Fruit fly (Drosophila melanogaster) whole organism, adult: ENCODE results near the gene CG12170.

Experiments used
- CG11617 ChIP-seq: fragments of 200-800 bp; sonication (Bioruptor generic); optimal IDR thresholded peaks from 2 replicates; lab custom pipeline; 2017; ENCODE audit warnings: mild to moderate bottlenecking, missing biosample characterization, missing genetic modification reagents, missing genetic modification characterization
- CG12768 ChIP-seq: fragments of 200-800 bp; sonication (Bioruptor generic); optimal IDR thresholded peaks from 2 replicates; lab custom pipeline; 2017; ENCODE audit warnings: missing biosample characterization, missing genetic modification characterization, mild to moderate bottlenecking, moderate library complexity, missing genetic modification reagents
- CG14711 ChIP-seq: fragments of 200-800 bp; sonication (Bioruptor generic); optimal IDR thresholded peaks from 2 replicates; lab custom pipeline; 2018; ENCODE audit warnings: missing biosample characterization, mild to moderate bottlenecking, missing genetic modification characterization, moderate library complexity
- CG1620 ChIP-seq: fragments of 200-800 bp; sonication (Bioruptor generic); optimal IDR thresholded peaks from 2 replicates; lab custom pipeline; 2016; ENCODE audit warnings: missing biosample characterization, missing genetic modification characterization
- CG33017 ChIP-seq: fragments of 200-800 bp; sonication (Bioruptor generic); optimal IDR thresholded peaks from 2 replicates; lab custom pipeline; 2018; ENCODE audit warnings: missing biosample characterization, mild to moderate bottlenecking, missing genetic modification characterization, moderate library complexity
- CG5204 ChIP-seq: fragments of 200-800 bp; sonication (Bioruptor generic); optimal IDR thresholded peaks from 2 replicates; lab custom pipeline; 2016; ENCODE audit warnings: missing biosample characterization, missing genetic modification characterization
- CG7045 ChIP-seq: fragments of 200-800 bp; sonication (Bioruptor generic); optimal IDR thresholded peaks from 2 replicates; lab custom pipeline; 2017; ENCODE audit warnings: missing biosample characterization, mild to moderate bottlenecking, missing genetic modification characterization
- CG7101 ChIP-seq: fragments of 200-800 bp; sonication (Bioruptor generic); optimal IDR thresholded peaks from 2 replicates; lab custom pipeline; 2018; ENCODE audit warnings: missing biosample characterization, mild to moderate bottlenecking, missing genetic modification characterization, moderate library complexity
- Clk ChIP-seq: fragments of 200-800 bp; sonication (Bioruptor generic); optimal IDR thresholded peaks from 2 replicates; lab custom pipeline; 2017; ENCODE audit warnings: missing biosample characterization, missing genetic modification characterization
- Crg-1 ChIP-seq: fragments of 200-800 bp; sonication (Bioruptor generic); optimal IDR thresholded peaks from 2 replicates; lab custom pipeline; 2016; ENCODE audit warnings: missing biosample characterization, missing genetic modification characterization
- Hr96 ChIP-seq: fragments of 200-800 bp; sonication (Bioruptor generic); optimal IDR thresholded peaks from 2 replicates; lab custom pipeline; 2016; ENCODE audit warnings: missing biosample characterization, missing genetic modification characterization
- Mnt ChIP-seq: fragments of 200-800 bp; sonication (Bioruptor generic); optimal IDR thresholded peaks from 2 replicates; lab custom pipeline; 2016; ENCODE audit warnings: missing biosample characterization, mild to moderate bottlenecking, missing genetic modification characterization
- bab1 ChIP-seq: fragments of 200-800 bp; sonication (Bioruptor generic); optimal IDR thresholded peaks from 3 replicates; lab custom pipeline; 2019; ENCODE audit warnings: missing biosample characterization, mild to moderate bottlenecking, missing genetic modification characterization, moderate library complexity
- cic ChIP-seq: fragments of 200-800 bp; sonication (Bioruptor generic); optimal IDR thresholded peaks from 2 replicates; lab custom pipeline; 2017; ENCODE audit warnings: missing biosample characterization, mild to moderate bottlenecking, missing genetic modification characterization, moderate library complexity
- cnc ChIP-seq, 2 experiments: fragments of >200 bp; optimal IDR thresholded peaks; 2 replicates each; lab custom pipeline; 2017
- kay ChIP-seq: fragments of 200-800 bp; sonication (Bioruptor generic); peaks from one replicate; lab custom pipeline; 2016; ENCODE audit warnings: missing biosample characterization, missing genetic modification characterization, borderline replicate concordance
- ovo ChIP-seq: fragments of 200-800 bp; sonication (Bioruptor generic); optimal IDR thresholded peaks from 2 replicates; lab custom pipeline; 2016; ENCODE audit warnings: missing biosample characterization, missing genetic modification characterization
- pad ChIP-seq: fragments of 200-800 bp; sonication (Bioruptor generic); optimal IDR thresholded peaks from 3 replicates; lab custom pipeline; 2017; ENCODE audit warnings: missing biosample characterization, missing genetic modification characterization, mild to moderate bottlenecking, moderate library complexity, missing genetic modification reagents
- tj ChIP-seq: fragments of 200-800 bp; sonication (Bioruptor generic); optimal IDR thresholded peaks from 3 replicates; lab custom pipeline; 2017; ENCODE audit warnings: missing biosample characterization, mild to moderate bottlenecking, missing genetic modification characterization, moderate library complexity
- toe ChIP-seq: fragments of 200-800 bp; sonication (Bioruptor generic); optimal IDR thresholded peaks from 2 replicates; lab custom pipeline; 2016; ENCODE audit warnings: missing biosample characterization, missing genetic modification characterization

The CG12170 gene

DNA sequence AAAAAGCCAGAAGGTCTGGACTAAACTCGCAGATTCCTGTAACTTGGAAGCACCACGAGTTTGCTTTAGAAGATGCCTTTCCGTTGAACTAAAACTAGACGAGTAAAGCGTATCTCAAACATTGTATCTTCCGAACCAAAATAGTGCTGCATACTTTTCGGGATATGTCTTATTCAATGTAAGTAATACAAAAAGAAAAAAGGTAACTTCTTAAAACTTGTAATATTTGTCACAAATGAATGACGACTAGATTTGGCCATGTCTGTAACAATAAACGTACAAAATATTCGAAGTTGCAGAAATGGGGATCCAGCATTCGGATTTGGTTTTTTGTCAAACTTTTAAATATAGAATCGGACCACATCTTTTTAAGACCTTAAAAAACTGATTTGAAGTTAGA is 42.2 kb upstream of the CG12170 start:
- TF ChIP-seq tj (GFP tag; lab: Kevin White, UChicago) (peak; percentile 40), CG7101 (tag; lab: Kevin White, UChicago) (no peak), kay (GFP tag; lab: Kevin White, UChicago) (no peak)

DNA sequence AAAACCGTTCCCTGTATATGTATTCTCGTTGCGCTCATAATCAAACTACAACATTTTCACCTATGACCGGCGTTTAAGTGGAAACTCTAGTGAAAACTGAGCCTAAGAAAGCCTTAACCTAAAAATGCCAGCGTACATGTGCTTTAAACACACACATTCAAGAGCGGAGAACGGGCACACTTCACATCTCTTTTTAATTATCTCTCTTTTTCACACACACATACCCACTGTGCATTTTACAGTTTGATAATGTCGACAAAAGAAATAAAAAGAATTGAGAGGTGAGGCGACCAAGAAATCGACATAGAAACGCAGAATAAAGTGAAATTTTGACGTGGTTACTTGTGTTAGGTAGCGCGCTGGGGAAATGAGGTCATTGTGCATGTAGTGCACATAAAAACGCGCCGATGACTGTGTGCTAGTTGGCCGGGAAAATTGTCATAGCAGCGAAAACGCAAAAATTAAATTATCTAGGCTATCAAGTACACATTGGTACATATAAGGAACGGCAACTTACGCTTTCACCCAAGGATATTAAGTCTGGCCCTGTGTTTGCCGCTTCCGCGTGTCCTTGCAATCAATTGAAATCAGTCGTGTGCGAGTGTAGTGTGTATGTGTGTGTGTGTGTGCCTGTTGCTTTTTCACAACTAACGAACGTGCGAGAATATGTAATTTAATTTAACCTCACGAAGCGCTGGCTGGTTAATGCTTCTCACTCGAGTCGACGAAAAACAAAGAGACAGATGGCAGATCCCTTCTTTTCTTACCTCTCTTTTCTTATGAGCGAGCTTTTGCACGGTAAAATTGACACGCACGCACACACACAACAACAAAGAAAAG is 37.3 kb upstream of the CG12170 start:
- TF ChIP-seq CG11617 (GFP tag; lab: Kevin White, UChicago): no peak
- no peak for TF ChIP-seq pad (GFP tag; lab: Kevin White, UChicago)
- no peak for TF ChIP-seq CG5204 (GFP tag; lab: Kevin White, UChicago)
- TF ChIP-seq tj (GFP tag; lab: Kevin White, UChicago): peak; percentile 8
- TF ChIP-seq CG7101 (tag; lab: Kevin White, UChicago): no peak
- peak; percentile 97 for TF ChIP-seq Mnt (GFP tag; lab: Kevin White, UChicago)
- no peak for TF ChIP-seq CG7045 (GFP tag; lab: Kevin White, UChicago)
- TF ChIP-seq CG14711 (tag; lab: Kevin White, UChicago): peak; percentile 36
- no peak for TF ChIP-seq toe (GFP tag; lab: Kevin White, UChicago)
- peak; percentile 45 for TF ChIP-seq cic (GFP tag; lab: Kevin White, UChicago)
- TF ChIP-seq kay (GFP tag; lab: Kevin White, UChicago): no peak
- no peak for TF ChIP-seq CG33017
- TF ChIP-seq Hr96 (GFP tag; lab: Kevin White, UChicago): no peak
- TF ChIP-seq CG12768: no peak
- TF ChIP-seq cnc (optimal IDR thresholded peaks at IDR 0.05; lab: Kevin White, UChicago): no peak
- peak; percentile 4 for TF ChIP-seq ovo (GFP tag; lab: Kevin White, UChicago)
- no peak for TF ChIP-seq Clk (GFP tag; lab: Kevin White, UChicago)
- TF ChIP-seq CG1620 (GFP tag; lab: Kevin White, UChicago): no peak
- TF ChIP-seq Crg-1 (GFP tag; lab: Kevin White, UChicago): no peak
- TF ChIP-seq bab1 (GFP tag; lab: Kevin White, UChicago): no peak

DNA sequence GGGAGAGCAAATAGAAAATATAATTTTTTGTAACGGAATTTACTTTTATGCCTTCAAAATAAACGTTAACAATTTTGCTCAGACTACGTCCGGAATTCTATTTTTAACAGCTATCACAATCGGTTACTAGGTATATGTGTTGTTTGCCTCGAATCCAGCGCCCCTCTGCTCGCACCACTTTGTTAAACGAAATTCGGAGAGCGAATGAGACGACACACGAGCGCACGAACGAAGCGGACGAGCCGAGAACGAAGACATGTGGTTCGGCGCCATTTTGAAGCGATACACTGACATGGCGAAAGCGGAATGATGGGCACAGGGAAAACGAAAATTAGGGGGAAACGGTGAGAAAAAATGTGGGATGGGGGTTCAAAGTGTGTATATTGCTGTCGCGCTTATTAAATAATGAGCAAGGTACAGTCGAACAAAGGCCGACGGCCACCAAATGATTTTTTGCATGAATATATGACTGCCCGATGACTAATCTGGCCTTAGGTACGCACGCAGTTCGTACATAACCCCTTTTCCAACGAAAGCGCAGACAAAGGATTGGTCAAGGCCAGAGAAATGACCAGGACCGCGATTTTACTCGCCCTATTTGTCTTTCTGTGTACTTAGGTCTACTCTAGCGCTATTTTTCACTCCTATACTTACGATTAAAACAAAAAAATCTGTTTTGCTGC is 36.5 kb upstream of the CG12170 start:
- TF ChIP-seq CG14711 (tag; lab: Kevin White, UChicago): no peak
- peak; percentile 74 for TF ChIP-seq CG33017
- TF ChIP-seq CG7101 (tag; lab: Kevin White, UChicago): peak; percentile 69
- TF ChIP-seq Hr96 (GFP tag; lab: Kevin White, UChicago): no peak
- TF ChIP-seq pad (GFP tag; lab: Kevin White, UChicago): peak; percentile 67
- TF ChIP-seq tj (GFP tag; lab: Kevin White, UChicago): peak; percentile 67
- TF ChIP-seq CG7045 (GFP tag; lab: Kevin White, UChicago): peak; percentile 66
- peak; percentile 32 for TF ChIP-seq CG1620 (GFP tag; lab: Kevin White, UChicago)
- peak; percentile 87 for TF ChIP-seq CG12768
- no peak for TF ChIP-seq toe (GFP tag; lab: Kevin White, UChicago)
- peak; percentile 63 to 95 for TF ChIP-seq cnc (optimal IDR thresholded peaks at IDR 0.05; lab: Kevin White, UChicago)
- TF ChIP-seq Mnt (GFP tag; lab: Kevin White, UChicago): peak; percentile 96
- peak; percentile 65 for TF ChIP-seq CG11617 (GFP tag; lab: Kevin White, UChicago)
- TF ChIP-seq Crg-1 (GFP tag; lab: Kevin White, UChicago): no peak
- peak; percentile 97 for TF ChIP-seq kay (GFP tag; lab: Kevin White, UChicago)
- no peak for TF ChIP-seq CG5204 (GFP tag; lab: Kevin White, UChicago)
- peak; percentile 49 for TF ChIP-seq bab1 (GFP tag; lab: Kevin White, UChicago)
- TF ChIP-seq cic (GFP tag; lab: Kevin White, UChicago): peak; percentile 87
- TF ChIP-seq Clk (GFP tag; lab: Kevin White, UChicago): no peak
- TF ChIP-seq ovo (GFP tag; lab: Kevin White, UChicago): peak; percentile 76

- TF ChIP-seq tj (GFP tag; lab: Kevin White, UChicago) (no peak), cic (GFP tag; lab: Kevin White, UChicago) (no peak), CG33017 (peak; percentile 41), kay (GFP tag; lab: Kevin White, UChicago) (peak; percentile 94), Mnt (GFP tag; lab: Kevin White, UChicago) (no peak), CG11617 (GFP tag; lab: Kevin White, UChicago) (peak; percentile 81), cnc (optimal IDR thresholded peaks at IDR 0.05; lab: Kevin White, UChicago) (no peak), CG1620 (GFP tag; lab: Kevin White, UChicago) (peak; percentile 80), CG7101 (tag; lab: Kevin White, UChicago) (peak; percentile 70), ovo (GFP tag; lab: Kevin White, UChicago) (peak; percentile 69), bab1 (GFP tag; lab: Kevin White, UChicago) (peak; percentile 46), CG7045 (GFP tag; lab: Kevin White, UChicago) (peak; percentile 9), Hr96 (GFP tag; lab: Kevin White, UChicago) (no peak), toe (GFP tag; lab: Kevin White, UChicago) (no peak), Crg-1 (GFP tag; lab: Kevin White, UChicago) (peak; percentile 76), CG5204 (GFP tag; lab: Kevin White, UChicago) (no peak), pad (GFP tag; lab: Kevin White, UChicago) (no peak), CG12768 (peak; percentile 14), Clk (GFP tag; lab: Kevin White, UChicago) (peak; percentile 25), CG14711 (tag; lab: Kevin White, UChicago) (peak; percentile 60)
These were observed 36.0 kb upstream of the CG12170 start, which contains the start of the genes kra and SecS for dm6 chr3R:5601044-5601523. kra (minus strand) TSS chr3R:5601136. SecS (plus strand) TSS chr3R:5601433.
